Fruit fly (Drosophila melanogaster) Kc167 (cell line): ENCODE data around the gene CG14965.

Experiments used
- Myc ChIP-seq: fragments of >200 bp; optimal IDR thresholded peaks from 2 replicates; lab custom pipeline; 2017; ENCODE audit warnings: missing external identifiers
- h ChIP-seq: fragments of >200 bp; optimal IDR thresholded peaks from 3 replicates; lab custom pipeline; 2018; ENCODE audit warnings: missing external identifiers
- insv ChIP-seq: fragments of >200 bp; optimal IDR thresholded peaks from 3 replicates; lab custom pipeline; 2018; ENCODE audit warnings: missing external identifiers
- psq ChIP-seq: fragments of >200 bp; optimal IDR thresholded peaks from 2 replicates; lab custom pipeline; 2017; ENCODE audit warnings: missing external identifiers

dm6 chr3L:3186364-3186763 is 5.9 kb downstream of the CG14965 start, which contains the start of gene CG32284:
- no peak for TF ChIP-seq insv
- TF ChIP-seq Myc (lab: Kevin White, UChicago): no peak
- TF ChIP-seq h: no peak
- no peak for TF ChIP-seq psq (lab: Kevin White, UChicago)
